Fruit fly (Drosophila melanogaster) whole organism, embryonic: ENCODE results near the gene CG33111.
A peak's percentile ranks its signal among the peaks of the same experiment; 100 is the strongest.

Source experiments
- Bdp1 ChIP-seq: fragments of 200-800 bp; sonication (Bioruptor generic); optimal IDR thresholded peaks from 3 replicates; lab custom pipeline; 2016; ENCODE audit warnings: missing biosample characterization, missing genetic modification characterization
- CG11085 ChIP-seq: fragments of 200-800 bp; sonication (Bioruptor generic); IDR thresholded peaks from 2 replicates; pipeline ENCODE4 v1.3.6; 2022; ENCODE audit warnings: missing biosample characterization, missing genetic modification characterization
- CG11398 ChIP-seq: fragments of 200-800 bp; sonication (Bioruptor generic); optimal IDR thresholded peaks from 2 replicates; lab custom pipeline; 2016; ENCODE audit warnings: missing biosample characterization, missing genetic modification characterization
- CG12104 ChIP-seq: fragments of 200-800 bp; sonication (Bioruptor generic); optimal IDR thresholded peaks from 3 replicates; lab custom pipeline; 2016; ENCODE audit warnings: missing biosample characterization, missing genetic modification characterization
- CG13775 ChIP-seq: fragments of 200-800 bp; sonication (Bioruptor generic); optimal IDR thresholded peaks from 3 replicates; lab custom pipeline; 2017; ENCODE audit warnings: missing biosample characterization, mild to moderate bottlenecking, missing genetic modification characterization
- CG14014 ChIP-seq: fragments of 200-800 bp; sonication (Bioruptor generic); IDR thresholded peaks from 2 replicates; pipeline ENCODE4 v1.3.6; 2022; ENCODE audit warnings: missing biosample characterization, missing genetic modification characterization
- CG14050 ChIP-seq: fragments of 200-800 bp; sonication (Bioruptor generic); IDR thresholded peaks from 3 replicates; pipeline ENCODE4 v1.3.6; 2022; ENCODE audit warnings: missing biosample characterization, missing genetic modification characterization
- CG14710 ChIP-seq: fragments of 200-800 bp; sonication (Bioruptor generic); optimal IDR thresholded peaks from 3 replicates; lab custom pipeline; 2019; ENCODE audit warnings: missing biosample characterization, mild to moderate bottlenecking, missing genetic modification characterization, moderate library complexity
- CG16813 ChIP-seq: fragments of 200-800 bp; sonication (Bioruptor generic); IDR thresholded peaks from 3 replicates; pipeline ENCODE4 v1.3.6; 2022; ENCODE audit warnings: missing biosample characterization, missing genetic modification characterization; ENCODE audit not compliant: partially characterized antibody
- CG16815 ChIP-seq: fragments of 200-800 bp; sonication (Bioruptor generic); optimal IDR thresholded peaks from 3 replicates; lab custom pipeline; 2017; ENCODE audit warnings: missing biosample characterization, mild to moderate bottlenecking, missing genetic modification characterization
- CG16863 ChIP-seq: fragments of 200-800 bp; sonication (Bioruptor generic); optimal IDR thresholded peaks from 3 replicates; lab custom pipeline; 2016; ENCODE audit warnings: missing biosample characterization, missing genetic modification characterization
- CG18764 ChIP-seq: fragments of 200-800 bp; sonication (Bioruptor generic); optimal IDR thresholded peaks from 3 replicates; lab custom pipeline; 2016; ENCODE audit warnings: missing biosample characterization, missing genetic modification characterization
- CG2116 ChIP-seq: fragments of 200-800 bp; sonication (Bioruptor generic); optimal IDR thresholded peaks from 3 replicates; lab custom pipeline; 2018; ENCODE audit warnings: missing biosample characterization, mild to moderate bottlenecking, missing genetic modification characterization
- CG31365 ChIP-seq: fragments of 200-800 bp; sonication (Bioruptor generic); optimal IDR thresholded peaks from 2 replicates; lab custom pipeline; 2018; ENCODE audit warnings: missing biosample characterization, mild to moderate bottlenecking, missing genetic modification characterization
- CG31388 ChIP-seq: fragments of 200-800 bp; sonication (Bioruptor generic); optimal IDR thresholded peaks from 2 replicates; lab custom pipeline; 2016; ENCODE audit warnings: missing biosample characterization, missing genetic modification characterization
- CG5245 ChIP-seq: fragments of 200-800 bp; sonication (Bioruptor generic); optimal IDR thresholded peaks from 3 replicates; lab custom pipeline; 2016; ENCODE audit warnings: missing biosample characterization, missing genetic modification characterization
- CG6175 ChIP-seq: fragments of 200-800 bp; sonication (Bioruptor generic); IDR thresholded peaks from 3 replicates; pipeline ENCODE4 v1.3.6; 2022; ENCODE audit warnings: missing biosample characterization, missing genetic modification characterization
- CG9437 ChIP-seq: fragments of 200-800 bp; sonication (Bioruptor generic); optimal IDR thresholded peaks from 2 replicates; lab custom pipeline; 2018; ENCODE audit warnings: missing biosample characterization, mild to moderate bottlenecking, missing genetic modification characterization
- Camta ChIP-seq: fragments of 200-800 bp; sonication (Bioruptor generic); optimal IDR thresholded peaks from 2 replicates; lab custom pipeline; 2016; ENCODE audit warnings: missing biosample characterization, missing genetic modification characterization
- CrebB ChIP-seq: fragments of 200-800 bp; sonication (Bioruptor generic); optimal IDR thresholded peaks from 3 replicates; lab custom pipeline; 2018; ENCODE audit warnings: missing biosample characterization, mild to moderate bottlenecking, missing genetic modification characterization
- Dek ChIP-seq: fragments of 200-800 bp; sonication (Bioruptor generic); optimal IDR thresholded peaks from 3 replicates; lab custom pipeline; 2019; ENCODE audit warnings: missing biosample characterization, mild to moderate bottlenecking, missing genetic modification characterization, moderate library complexity
- Gsc ChIP-seq: fragments of 200-800 bp; sonication (Bioruptor generic); IDR thresholded peaks from 2 replicates; pipeline ENCODE4 v1.3.6; 2022; ENCODE audit warnings: missing biosample characterization, missing genetic modification characterization
- HLHmδ ChIP-seq: fragments of 200-800 bp; sonication (Bioruptor generic); optimal IDR thresholded peaks from 2 replicates; lab custom pipeline; 2018; ENCODE audit warnings: missing biosample characterization, mild to moderate bottlenecking, missing genetic modification characterization, moderate library complexity
- Hr39 ChIP-seq: fragments of >200 bp; optimal IDR thresholded peaks from 2 replicates; lab custom pipeline; 2017
- Hr51 ChIP-seq, 2 experiments: fragments of 200-800 bp; sonication (Bioruptor generic); optimal IDR thresholded peaks; 2 replicates in 1 of 2; 3 replicates in 1 of 2; lab custom pipeline; 2016 to 2018; ENCODE audit warnings: missing biosample characterization in 2 of 2, missing genetic modification characterization in 2 of 2, mild to moderate bottlenecking in 1 of 2, moderate library complexity in 1 of 2
- Lpt ChIP-seq: fragments of >200 bp; optimal IDR thresholded peaks from 2 replicates; lab custom pipeline; 2018; ENCODE audit warnings: missing biosample characterization, missing genetic modification characterization
- Nf-YA ChIP-seq: fragments of 200-800 bp; sonication (Bioruptor generic); IDR thresholded peaks from 2 replicates; pipeline ENCODE4 v1.3.6; 2022; ENCODE audit warnings: missing biosample characterization, missing genetic modification characterization
- NfI ChIP-seq: fragments of 200-800 bp; sonication (Bioruptor generic); optimal IDR thresholded peaks from 3 replicates; lab custom pipeline; 2018; ENCODE audit warnings: missing biosample characterization, mild to moderate bottlenecking, missing genetic modification characterization, moderate library complexity
- Oli ChIP-seq: fragments of 200-800 bp; sonication (Bioruptor generic); optimal IDR thresholded peaks from 2 replicates; lab custom pipeline; 2018; ENCODE audit warnings: missing biosample characterization, mild to moderate bottlenecking, missing genetic modification characterization, moderate library complexity
- PHDP ChIP-seq: fragments of 200-800 bp; sonication (Bioruptor generic); optimal IDR thresholded peaks from 3 replicates; lab custom pipeline; 2018; ENCODE audit warnings: missing biosample characterization, mild to moderate bottlenecking, missing genetic modification characterization, moderate library complexity
- Pdp1 ChIP-seq, 2 experiments: fragments of 200-800 bp; sonication (Bioruptor generic); optimal IDR thresholded peaks; 3 replicates each; lab custom pipeline; 2016; ENCODE audit warnings: missing biosample characterization in 2 of 2, missing genetic modification characterization in 2 of 2, mild to moderate bottlenecking in 1 of 2, moderate library complexity in 1 of 2
- YL-1 ChIP-seq: fragments of 200-800 bp; sonication (Bioruptor generic); optimal IDR thresholded peaks from 3 replicates; lab custom pipeline; 2017; ENCODE audit warnings: missing biosample characterization, mild to moderate bottlenecking, missing genetic modification characterization
- ac ChIP-seq: fragments of 200-800 bp; sonication (Bioruptor generic); optimal IDR thresholded peaks from 3 replicates; lab custom pipeline; 2017; ENCODE audit warnings: missing biosample characterization, mild to moderate bottlenecking, missing genetic modification characterization
- al ChIP-seq: fragments of 200-800 bp; sonication (Bioruptor generic); IDR thresholded peaks from 2 replicates; pipeline ENCODE4 v1.3.6; 2022; ENCODE audit warnings: missing biosample characterization, missing genetic modification characterization
- aop ChIP-seq: fragments of 200-800 bp; sonication (Bioruptor generic); IDR thresholded peaks from 2 replicates; pipeline ENCODE4 v1.3.6; 2022; ENCODE audit warnings: missing biosample characterization, missing genetic modification characterization
- crol ChIP-seq: fragments of 200-800 bp; sonication (Bioruptor generic); IDR thresholded peaks from 2 replicates; pipeline ENCODE4 v1.3.6; 2022; ENCODE audit warnings: missing biosample characterization, missing genetic modification characterization
- da ChIP-seq: fragments of 200-800 bp; sonication (Bioruptor generic); optimal IDR thresholded peaks from 2 replicates; lab custom pipeline; 2016; ENCODE audit warnings: missing biosample characterization, missing genetic modification characterization
- danr ChIP-seq: fragments of 200-800 bp; sonication (Bioruptor generic); IDR thresholded peaks from 2 replicates; pipeline ENCODE4 v1.3.6; 2022; ENCODE audit warnings: missing biosample characterization, missing genetic modification characterization
- gcm ChIP-seq: fragments of 200-800 bp; sonication (Bioruptor generic); optimal IDR thresholded peaks from 2 replicates; lab custom pipeline; 2019; ENCODE audit warnings: missing biosample characterization, mild to moderate bottlenecking, missing genetic modification characterization, moderate library complexity
- gsb-n ChIP-seq: fragments of 200-800 bp; sonication (Bioruptor generic); optimal IDR thresholded peaks from 3 replicates; lab custom pipeline; 2018; ENCODE audit warnings: missing biosample characterization, mild to moderate bottlenecking, missing genetic modification characterization
- h ChIP-seq: fragments of >200 bp; optimal IDR thresholded peaks from 2 replicates; lab custom pipeline; 2017
- hb ChIP-seq: fragments of 200-800 bp; sonication (Bioruptor generic); IDR thresholded peaks from 3 replicates; pipeline ENCODE4 v1.3.6; 2022; ENCODE audit warnings: missing biosample characterization, missing genetic modification characterization; ENCODE audit not compliant: partially characterized antibody
- lilli ChIP-seq: fragments of 200-800 bp; sonication (Bioruptor generic); optimal IDR thresholded peaks from 3 replicates; lab custom pipeline; 2016; ENCODE audit warnings: missing biosample characterization, missing genetic modification characterization
- nau ChIP-seq: fragments of 200-800 bp; sonication (Bioruptor generic); optimal IDR thresholded peaks from 3 replicates; lab custom pipeline; 2017; ENCODE audit warnings: missing biosample characterization, mild to moderate bottlenecking, missing genetic modification characterization, missing genetic modification reagents
- schlank ChIP-seq: fragments of 200-800 bp; sonication (Bioruptor generic); optimal IDR thresholded peaks from 2 replicates; lab custom pipeline; 2018; ENCODE audit warnings: missing biosample characterization, mild to moderate bottlenecking, missing genetic modification characterization
- sens ChIP-seq: fragments of 200-800 bp; sonication (Bioruptor generic); peaks from one replicate; lab custom pipeline; 2016; ENCODE audit warnings: missing biosample characterization, missing genetic modification characterization
- slbo ChIP-seq: fragments of 200-800 bp; sonication (Bioruptor generic); IDR thresholded peaks from 2 replicates; pipeline ENCODE4 v1.3.6; 2022; ENCODE audit warnings: missing biosample characterization, missing genetic modification characterization
- slou ChIP-seq: fragments of 200-800 bp; sonication (Bioruptor generic); optimal IDR thresholded peaks from 3 replicates; lab custom pipeline; 2016; ENCODE audit warnings: missing biosample characterization, missing genetic modification characterization
- sqz ChIP-seq: fragments of 200-800 bp; sonication (Bioruptor generic); optimal IDR thresholded peaks from 3 replicates; lab custom pipeline; 2018; ENCODE audit warnings: missing biosample characterization, mild to moderate bottlenecking, missing genetic modification characterization
- sr ChIP-seq: fragments of 200-800 bp; sonication (Bioruptor generic); IDR thresholded peaks from 3 replicates; pipeline ENCODE4 v1.3.6; 2022; ENCODE audit warnings: missing biosample characterization, missing genetic modification characterization
- tio ChIP-seq: fragments of 200-800 bp; sonication (Bioruptor generic); optimal IDR thresholded peaks from 2 replicates; lab custom pipeline; 2017; ENCODE audit warnings: missing biosample characterization, missing genetic modification characterization, inconsistent platforms
- unpg ChIP-seq: fragments of 200-800 bp; sonication (Bioruptor generic); optimal IDR thresholded peaks from 3 replicates; lab custom pipeline; 2018; ENCODE audit warnings: missing biosample characterization, mild to moderate bottlenecking, missing genetic modification characterization, moderate library complexity

CG33111 gene

DNA sequence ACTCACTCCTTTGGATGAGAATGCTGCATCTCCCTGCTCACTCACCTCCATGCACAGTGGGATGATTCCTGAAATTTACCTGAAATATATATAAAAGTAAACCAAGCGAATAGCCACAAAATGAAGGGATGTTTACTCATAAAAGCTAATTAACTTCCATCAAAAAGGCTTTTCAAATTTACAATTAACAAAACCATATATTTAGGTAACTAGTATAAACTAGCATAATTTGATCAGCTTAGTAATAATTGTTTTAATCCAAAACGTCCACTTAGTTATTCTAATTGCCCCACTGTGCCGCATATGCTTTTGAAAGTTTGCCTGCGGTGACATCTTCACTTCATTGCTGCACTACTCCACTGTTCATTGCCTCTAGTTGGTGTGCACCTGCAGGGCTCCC lies 35.1 kb downstream of the CG33111 start (continued):
- TF ChIP-seq crol (GFP tag; lab: Robert Waterston, UW) (no peak), CG16815 (peak; percentile 77), Lpt (GFP tag; lab: Kevin White, UChicago) (no peak), gcm (GFP tag; lab: Kevin White, UChicago) (peak; percentile 66), CG31365 (tag; lab: Kevin White, UChicago) (no peak), danr (peak; percentile 46; the same call in 1 of the 2 replicates), sqz (peak; percentile 20), lilli (GFP tag; lab: Kevin White, UChicago) (peak; percentile 51), CG16813 (GFP tag; lab: Robert Waterston, UW) (no peak), nau (GFP tag; lab: Kevin White, UChicago) (peak; percentile 59), sr (GFP tag; lab: Robert Waterston, UW) (no peak), tio (peak; percentile 83), slbo (peak; percentile 62), NfI (GFP tag; lab: Kevin White, UChicago) (peak; percentile 44), CG6175 (GFP tag; lab: Robert Waterston, UW) (no peak), CrebB (tag; lab: Kevin White, UChicago) (no peak), gsb-n (tag; lab: Kevin White, UChicago) (peak; percentile 88), Nf-YA (peak; percentile 44; the same call in 1 of the 2 replicates), h (lab: Kevin White, UChicago) (no peak), Dek (tag; lab: Kevin White, UChicago) (peak; percentile 16), Oli (tag; lab: Kevin White, UChicago) (peak; percentile 90), CG12104 (peak; percentile 25), YL-1 (no peak), Pdp1 (GFP tag; optimal IDR thresholded peaks at IDR 0.05; lab: Kevin White, UChicago) (peak; percentile 9 to 70), da (GFP tag; lab: Kevin White, UChicago) (peak; percentile 15), CG11085 (GFP tag; lab: Robert Waterston, UW) (no peak), Hr51 (GFP tag; optimal IDR thresholded peaks at IDR 0.05; lab: Kevin White, UChicago) (peak; percentile 6 to 80), Camta (GFP tag; lab: Kevin White, UChicago) (peak; percentile 59), CG14014 (GFP tag; lab: Robert Waterston, UW) (peak; percentile 36; the same call in 1 of the 2 replicates), al (no peak), CG2116 (GFP tag; lab: Kevin White, UChicago) (peak; percentile 4), CG5245 (GFP tag; lab: Kevin White, UChicago) (peak; percentile 41), CG16863 (GFP tag; lab: Kevin White, UChicago) (peak; percentile 38), schlank (tag; lab: Kevin White, UChicago) (no peak), Hr39 (lab: Kevin White, UChicago) (no peak), CG31388 (GFP tag; lab: Kevin White, UChicago) (no peak), Bdp1 (no peak), CG14710 (tag; lab: Kevin White, UChicago) (peak; percentile 90), unpg (peak; percentile 86), ac (peak; percentile 52), CG18764 (peak; percentile 57), Gsc (GFP tag; lab: Robert Waterston, UW) (no peak), hb (GFP tag; lab: Robert Waterston, UW) (no peak), CG14050 (peak; percentile 31; the same call in 1 of the 3 replicates), slou (no peak), HLHmδ (GFP tag; lab: Kevin White, UChicago) (no peak), CG11398 (GFP tag; lab: Kevin White, UChicago) (peak; percentile 39), aop (GFP tag; lab: Robert Waterston, UW) (no peak), CG13775 (GFP tag; lab: Kevin White, UChicago) (peak; percentile 77), PHDP (tag; lab: Kevin White, UChicago) (peak; percentile 83), sens (GFP tag; lab: Kevin White, UChicago) (peak; percentile 97), CG9437 (GFP tag; lab: Kevin White, UChicago) (peak; percentile 79)
